Worm (Caenorhabditis elegans): Measurements from ENCODE around the gene srh-30.

Gene srh-30

ce11 chrV:6753257-6753656 is 18.3 kb downstream of the srh-30 start:
- no peak for TF ChIP-seq sea-2 (GFP tag; IDR thresholded peaks at IDR 0.05)
- peak; percentile 21; the same call in 1 of the 2 replicates for TF ChIP-seq hsf-1 (GFP tag; IDR thresholded peaks at IDR 0.05)
- no peak for TF ChIP-seq zfh-2 (GFP tag; conservative IDR thresholded peaks at IDR 0.05)
- TF ChIP-seq nfya-1 (tag; optimal IDR thresholded peaks at IDR 0.05; ENCODE audit: borderline replicate concordance, insufficient read depth): no peak
- TF ChIP-seq ceh-58 (GFP tag; IDR thresholded peaks at IDR 0.05): no peak

- TF ChIP-seq zfh-2 (GFP tag; conservative IDR thresholded peaks at IDR 0.05): peak; percentile 58
- no peak for TF ChIP-seq zim-3 (tag; optimal IDR thresholded peaks at IDR 0.05)
Measured at ce11 chrV:6751493-6752100, 19.9 kb downstream of the srh-30 start.

ce11 chrV:6744774-6745173 is 26.8 kb downstream of the srh-30 start, which contains the start of gene T25F10.3:
Gene T25F10.3 (plus strand): TSS chrV:6745081.
- no peak for TF ChIP-seq lag-1 (GFP tag; IDR thresholded peaks at IDR 0.05)
- 0 out of 2 replicates have a peak, but pooled peaks have one; percentile 13 for TF ChIP-seq hmg-1.2 (GFP tag; IDR thresholded peaks at IDR 0.05)

- TF ChIP-seq cebp-1 (GFP tag; IDR thresholded peaks at IDR 0.05) (no peak), cebp-1 (tag; optimal IDR thresholded peaks at IDR 0.05) (peak; percentile 62), B0261.1 (tag; optimal IDR thresholded peaks at IDR 0.05) (no peak)
Measured at ce11 chrV:6736877-6737276, 34.7 kb downstream of the srh-30 start.

DNA sequence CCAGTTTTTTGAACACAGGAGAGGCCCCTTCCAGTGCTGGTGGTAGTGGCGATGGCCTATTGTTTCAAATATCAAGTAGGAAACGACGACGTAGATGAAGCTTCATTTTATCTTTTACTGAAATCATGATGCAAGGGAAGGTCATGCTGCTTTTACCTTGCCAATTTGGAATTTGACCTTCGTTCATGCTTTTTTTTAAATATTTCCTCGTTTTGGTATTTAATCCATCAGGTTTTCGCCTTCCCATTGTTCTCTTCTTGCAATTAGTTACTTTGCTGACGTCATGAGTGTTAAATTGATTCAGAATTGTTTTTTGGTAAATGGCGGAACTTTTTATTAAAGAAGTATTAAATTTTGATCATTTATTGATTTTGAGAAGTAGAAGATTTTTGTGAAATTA is 35.4 kb downstream of the srh-30 start:
- no peak for TF ChIP-seq tbx-9 (tag; optimal IDR thresholded peaks at IDR 0.05; ENCODE audit: borderline replicate concordance)
- no peak for TF ChIP-seq cebp-2 (GFP tag; IDR thresholded peaks at IDR 0.05)
- TF ChIP-seq nfya-2 (GFP tag; IDR thresholded peaks at IDR 0.05): no peak
- TF ChIP-seq hmg-20 (GFP tag; IDR thresholded peaks at IDR 0.05): no peak

ce11 chrV:6732995-6733394 is 38.5 kb downstream of the srh-30 start, which contains the start of gene grl-8:
Gene grl-8 (minus strand): TSS chrV:6733095.
- no peak for TF ChIP-seq akir-1 (GFP tag; optimal IDR thresholded peaks at IDR 0.05)
- TF ChIP-seq K11D2.4 (GFP tag; IDR thresholded peaks at IDR 0.05): no peak
- TF ChIP-seq sdz-38 (tag; optimal IDR thresholded peaks at IDR 0.05): no peak
- TF ChIP-seq F57C9.4 (tag; optimal IDR thresholded peaks at IDR 0.05): no peak
- no peak for TF ChIP-seq cebp-2 (GFP tag; IDR thresholded peaks at IDR 0.05)
- TF ChIP-seq pha-4 (tag; optimal IDR thresholded peaks at IDR 0.05): no peak
- no peak for TF ChIP-seq ccch-3 (GFP tag; optimal IDR thresholded peaks at IDR 0.05)
- no peak for TF ChIP-seq F37B4.10 (GFP tag; IDR thresholded peaks at IDR 0.05)
- no peak for TF ChIP-seq fkh-3 (tag; optimal IDR thresholded peaks at IDR 0.05)
- no peak for TF ChIP-seq nhr-80 (tag; optimal IDR thresholded peaks at IDR 0.05)
- no peak for TF ChIP-seq C17E4.6 (GFP tag; IDR thresholded peaks at IDR 0.05)

DNA sequence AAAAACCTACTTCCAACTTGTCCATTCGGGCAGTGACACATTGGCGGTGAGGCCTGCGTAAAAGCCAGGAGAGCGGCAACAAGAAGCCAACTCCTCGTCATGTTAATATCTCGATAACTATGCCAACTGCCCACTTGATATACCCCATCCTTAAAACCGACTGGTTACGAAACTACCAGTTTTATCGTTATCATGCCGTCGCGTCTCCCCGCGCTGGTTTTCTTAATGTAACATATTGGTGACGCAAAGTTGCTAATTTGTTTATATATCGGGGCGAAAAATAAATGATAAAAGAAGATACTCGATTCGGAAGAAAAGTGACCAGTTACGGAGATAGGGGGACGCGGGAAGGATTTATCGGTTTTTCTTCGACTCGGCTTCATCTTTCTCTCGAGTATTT is 40.0 kb downstream of the srh-30 start, which contains the start of gene grl-9:
grl-9 (minus strand) TSS at position 101 of the 400 bp plus-strand sequence.
- TF ChIP-seq unc-130 (GFP tag; optimal IDR thresholded peaks at IDR 0.05) (no peak), lin-40 (tag; optimal IDR thresholded peaks at IDR 0.05) (no peak), let-607 (tag; optimal IDR thresholded peaks at IDR 0.05) (no peak), efl-1 (GFP tag; optimal IDR thresholded peaks at IDR 0.05) (no peak), dpff-1 (tag; optimal IDR thresholded peaks at IDR 0.05) (no peak), sea-2 (GFP tag; IDR thresholded peaks at IDR 0.05) (no peak), ztf-22 (GFP tag; optimal IDR thresholded peaks at IDR 0.05) (no peak), aptf-3 (GFP tag; IDR thresholded peaks at IDR 0.05) (no peak), rpc-1 (optimal IDR thresholded peaks at IDR 0.05) (no peak), rpc-1 (tag; optimal IDR thresholded peaks at IDR 0.05) (no peak), him-1 (tag; optimal IDR thresholded peaks at IDR 0.05) (no peak), B0261.1 (tag; optimal IDR thresholded peaks at IDR 0.05) (no peak), mes-4 (tag; optimal IDR thresholded peaks at IDR 0.05) (no peak), tbp1 (GFP tag; optimal IDR thresholded peaks at IDR 0.05) (no peak), hlh-26 (GFP tag; conservative IDR thresholded peaks at IDR 0.05) (no peak), ekl-4 (GFP tag; IDR thresholded peaks at IDR 0.05) (no peak), Y67H2A.10 (GFP tag; conservative IDR thresholded peaks at IDR 0.05) (no peak), fkh-3 (tag; optimal IDR thresholded peaks at IDR 0.05) (no peak)
